Worm (Caenorhabditis elegans) whole organism, young adult: Measurements from ENCODE around the gene lex-1.

Experiments used
- B0019.2 ChIP-seq: fragments of 200-800 bp; sonication (Bioruptor generic); conservative IDR thresholded peaks from 2 replicates; pipeline ENCODE4 v1.3.6; 2022; ENCODE audit warnings: missing genetic modification reagents, missing genetic modification characterization, missing compliant biosample characterization
- B0035.1 ChIP-seq: sonication (generic microtip); optimal IDR thresholded peaks from 2 replicates; lab custom pipeline; 2016; ENCODE audit warnings: missing genetic modification characterization, mild to moderate bottlenecking, missing compliant biosample characterization, missing genotype, missing genetic modification reagents
- D2030.7 ChIP-seq: fragments of 200-800 bp; sonication (Bioruptor generic); IDR thresholded peaks from 2 replicates; pipeline ENCODE4 v1.3.6; 2022; ENCODE audit warnings: missing genetic modification reagents, missing genetic modification characterization, missing compliant biosample characterization
- F10E7.11 ChIP-seq: sonication (generic microtip); optimal IDR thresholded peaks from 2 replicates; lab custom pipeline; 2017; ENCODE audit warnings: mild to moderate bottlenecking, missing genetic modification characterization, moderate library complexity, missing compliant biosample characterization
- F22D6.2 ChIP-seq: sonication (generic microtip); optimal IDR thresholded peaks from 2 replicates; lab custom pipeline; 2016; ENCODE audit warnings: mild to moderate bottlenecking, missing genetic modification characterization, missing compliant biosample characterization
- F33H1.4 ChIP-seq: fragments of 200-800 bp; sonication (Bioruptor generic); IDR thresholded peaks from 2 replicates; pipeline ENCODE4 v1.3.6; 2022; ENCODE audit warnings: missing genetic modification reagents, missing genetic modification characterization, missing compliant biosample characterization
- K12H6.12 ChIP-seq: fragments of 200-800 bp; sonication (Bioruptor generic); optimal IDR thresholded peaks from 2 replicates; lab custom pipeline; 2018; ENCODE audit warnings: mild to moderate bottlenecking, missing genetic modification characterization, missing compliant biosample characterization
- T07F8.4 ChIP-seq: sonication (generic microtip); optimal IDR thresholded peaks from 2 replicates; lab custom pipeline; 2016; ENCODE audit warnings: mild to moderate bottlenecking, missing genetic modification characterization, moderate library complexity, missing compliant biosample characterization
- T26A5.8 ChIP-seq: sonication (generic microtip); optimal IDR thresholded peaks from 2 replicates; lab custom pipeline; 2016; ENCODE audit warnings: missing genetic modification characterization, missing compliant biosample characterization
- Y53G8AR.9 ChIP-seq: fragments of 200-800 bp; sonication (Bioruptor generic); conservative IDR thresholded peaks from 2 replicates; pipeline ENCODE4 v1.3.6; 2022; ENCODE audit warnings: missing genetic modification reagents, missing genetic modification characterization, missing compliant biosample characterization
- Y56A3A.18 ChIP-seq: fragments of 200-800 bp; sonication (Bioruptor generic); IDR thresholded peaks from 2 replicates; pipeline ENCODE4 v1.3.6; 2022; ENCODE audit warnings: missing genetic modification reagents, missing genetic modification characterization, missing compliant biosample characterization
- ama-1 ChIP-seq, 3 experiments: fragments of 150-350 bp in 1 of 3; sonication (generic microtip) in 2 of 3; optimal IDR thresholded peaks; 2 replicates each; lab custom pipeline; 2014 to 2018; ENCODE audit warnings: missing biosample characterization in 2 of 3, missing genetic modification characterization in 2 of 3, missing genetic modification reagents in 2 of 3
- attf-5 ChIP-seq: fragments of 200-800 bp; sonication (Bioruptor generic); optimal IDR thresholded peaks from 2 replicates; lab custom pipeline; 2018; ENCODE audit warnings: mild to moderate bottlenecking, missing genetic modification characterization, missing compliant biosample characterization
- attf-6 ChIP-seq: fragments of 200-800 bp; sonication (Bioruptor generic); IDR thresholded peaks from 2 replicates; pipeline ENCODE4 v1.3.6; 2022; ENCODE audit warnings: missing genetic modification reagents, missing genetic modification characterization, missing compliant biosample characterization
- cebp-1 ChIP-seq, 2 experiments: fragments of 200-800 bp in 1 of 2; sonication (Bioruptor generic) in 1 of 2; sonication (generic microtip) in 1 of 2; IDR thresholded peaks in 1 of 2; optimal IDR thresholded peaks in 1 of 2; 2 replicates each; pipeline versions ENCODE4 v1.3.6 to Lab custom; 2017 to 2022; ENCODE audit warnings: missing compliant biosample characterization in 2 of 2, missing genetic modification characterization in 2 of 2, mild to moderate bottlenecking in 1 of 2, missing genetic modification reagents in 1 of 2, moderate library complexity in 1 of 2
- cebp-2 ChIP-seq: fragments of 200-800 bp; sonication (Bioruptor generic); IDR thresholded peaks from 2 replicates; pipeline ENCODE4 v1.3.6; 2022; ENCODE audit warnings: missing genetic modification characterization, missing compliant biosample characterization
- die-1 ChIP-seq: sonication (generic microtip); optimal IDR thresholded peaks from 2 replicates; lab custom pipeline; 2016; ENCODE audit warnings: missing genotype, mild to moderate bottlenecking, missing genetic modification characterization, missing compliant biosample characterization
- dpff-1 ChIP-seq: sonication (generic microtip); optimal IDR thresholded peaks from 2 replicates; lab custom pipeline; 2017; ENCODE audit warnings: mild to moderate bottlenecking, missing genetic modification characterization, missing compliant biosample characterization
- ekl-4 ChIP-seq: fragments of 200-800 bp; sonication (Bioruptor generic); IDR thresholded peaks from 2 replicates; pipeline ENCODE4 v1.3.6; 2022; ENCODE audit warnings: missing genetic modification reagents, missing genetic modification characterization, missing compliant biosample characterization
- hlh-26 ChIP-seq: fragments of 200-800 bp; sonication (Bioruptor generic); conservative IDR thresholded peaks from 2 replicates; pipeline ENCODE4 v1.3.6; 2022; ENCODE audit warnings: missing genetic modification reagents, missing genetic modification characterization, missing compliant biosample characterization
- hmg-1.2 ChIP-seq: fragments of 200-800 bp; sonication (Bioruptor generic); IDR thresholded peaks from 2 replicates; pipeline ENCODE4 v1.3.6; 2022; ENCODE audit warnings: missing genetic modification reagents, missing genetic modification characterization, missing compliant biosample characterization
- let-526 ChIP-seq: fragments of 200-800 bp; sonication (Bioruptor generic); IDR thresholded peaks from 2 replicates; pipeline ENCODE4 v1.3.6; 2022; ENCODE audit warnings: missing genetic modification reagents, missing genetic modification characterization, missing compliant biosample characterization
- let-607 ChIP-seq, 2 experiments: fragments of 200-800 bp in 1 of 2; sonication (Bioruptor generic) in 1 of 2; sonication (generic microtip) in 1 of 2; optimal IDR thresholded peaks; 2 replicates each; lab custom pipeline; 2016 to 2018; ENCODE audit warnings: mild to moderate bottlenecking in 2 of 2, missing compliant biosample characterization in 2 of 2, missing genetic modification characterization in 2 of 2, moderate library complexity in 2 of 2, missing genotype in 1 of 2
- lin-35 ChIP-seq, 3 experiments: fragments of 150-350 bp in 2 of 3; sonication (generic microtip) in 1 of 3; optimal IDR thresholded peaks; 2 replicates each; lab custom pipeline; 2014 to 2018; ENCODE audit warnings: missing biosample characterization in 3 of 3, missing genetic modification characterization in 3 of 3, missing genetic modification reagents in 3 of 3
- lin-54 ChIP-seq: fragments of 200-800 bp; sonication (Bioruptor generic); optimal IDR thresholded peaks from 2 replicates; lab custom pipeline; 2018; ENCODE audit warnings: mild to moderate bottlenecking, missing genetic modification characterization, missing compliant biosample characterization
- madf-3 ChIP-seq: fragments of 200-800 bp; sonication (Bioruptor generic); IDR thresholded peaks from 2 replicates; pipeline ENCODE4 v1.3.6; 2022; ENCODE audit warnings: missing genetic modification reagents, missing genetic modification characterization, missing compliant biosample characterization
- madf-6 ChIP-seq: fragments of 200-800 bp; sonication (Bioruptor generic); IDR thresholded peaks from 2 replicates; pipeline ENCODE4 v1.3.6; 2022; ENCODE audit warnings: missing genetic modification reagents, missing genetic modification characterization, missing compliant biosample characterization
- madf-8 ChIP-seq: fragments of 200-800 bp; sonication (Bioruptor generic); conservative IDR thresholded peaks from 2 replicates; pipeline ENCODE4 v1.3.6; 2022; ENCODE audit warnings: missing genetic modification reagents, missing genetic modification characterization, missing compliant biosample characterization
- mcd-1 ChIP-seq: fragments of 200-800 bp; sonication (Bioruptor generic); IDR thresholded peaks from 2 replicates; pipeline ENCODE4 v1.3.6; 2022; ENCODE audit warnings: missing genetic modification reagents, missing genetic modification characterization, missing compliant biosample characterization
- nfya-1 ChIP-seq: sonication (generic microtip); optimal IDR thresholded peaks from 2 replicates; lab custom pipeline; 2017; ENCODE audit warnings: antibody characterized with exemption, missing compliant biosample characterization, missing genetic modification characterization, borderline replicate concordance; ENCODE audit not compliant: insufficient read depth
- nfya-2 ChIP-seq: fragments of 200-800 bp; sonication (Bioruptor generic); IDR thresholded peaks from 2 replicates; pipeline ENCODE4 v1.3.6; 2022; ENCODE audit warnings: missing genetic modification reagents, missing genetic modification characterization, missing compliant biosample characterization
- nfyb-1 ChIP-seq: fragments of 200-800 bp; sonication (Bioruptor generic); IDR thresholded peaks from 2 replicates; pipeline ENCODE4 v1.3.6; 2022; ENCODE audit warnings: missing genetic modification reagents, missing genetic modification characterization, missing compliant biosample characterization
- nhr-179 ChIP-seq: sonication (generic microtip); optimal IDR thresholded peaks from 2 replicates; lab custom pipeline; 2016; ENCODE audit warnings: mild to moderate bottlenecking, missing genetic modification characterization, missing compliant biosample characterization
- nhr-80 ChIP-seq: sonication (generic microtip); optimal IDR thresholded peaks from 2 replicates; lab custom pipeline; 2016; ENCODE audit warnings: missing genetic modification characterization, missing compliant biosample characterization
- rec-8 ChIP-seq, 2 experiments: sonication (generic microtip); optimal IDR thresholded peaks; 2 replicates each; lab custom pipeline; 2016; ENCODE audit warnings: mild to moderate bottlenecking in 2 of 2, missing genetic modification characterization in 2 of 2, missing genetic modification reagents in 2 of 2, missing genotype in 2 of 2, missing biosample characterization in 1 of 2, missing compliant biosample characterization in 1 of 2, moderate library complexity in 1 of 2
- snpc-1.3 ChIP-seq: sonication (generic microtip); optimal IDR thresholded peaks from 2 replicates; lab custom pipeline; 2017; ENCODE audit warnings: missing genetic modification characterization, mild to moderate bottlenecking, missing compliant biosample characterization, antibody characterized with exemption, moderate library complexity, missing genotype, missing genetic modification reagents; ENCODE audit not compliant: insufficient read depth
- unc-62 ChIP-seq: fragments of 150-350 bp; optimal IDR thresholded peaks from 2 replicates; lab custom pipeline; 2014; ENCODE audit warnings: missing biosample characterization, missing genetic modification reagents, missing genetic modification characterization
- ztf-22 ChIP-seq: fragments of 200-800 bp; sonication (Bioruptor generic); optimal IDR thresholded peaks from 2 replicates; lab custom pipeline; 2018; ENCODE audit warnings: mild to moderate bottlenecking, missing genetic modification characterization, moderate library complexity, missing compliant biosample characterization
- ztf-26 ChIP-seq: sonication (generic microtip); optimal IDR thresholded peaks from 2 replicates; lab custom pipeline; 2017; ENCODE audit warnings: missing genetic modification characterization, missing compliant biosample characterization
- ztf-28 ChIP-seq: fragments of 200-800 bp; sonication (Bioruptor generic); IDR thresholded peaks from 2 replicates; pipeline ENCODE4 v1.3.6; 2022; ENCODE audit warnings: missing genetic modification reagents, missing genetic modification characterization, missing compliant biosample characterization

Gene lex-1

ce11 chrIV:12121076-12121475 lies 41.8 kb downstream of the lex-1 start, which contains the start of the genes ddb-1 and M18.6 (continued):
- TF ChIP-seq rec-8 (tag; optimal IDR thresholded peaks at IDR 0.05; lab: Kevin White, UChicago) (no peak), madf-3 (GFP tag; lab: Robert Waterston, UW) (peak; percentile 67; the same call in 1 of the 2 replicates), Y56A3A.18 (GFP tag; lab: Robert Waterston, UW) (no peak), lin-54 (GFP tag; lab: Kevin White, UChicago) (peak; percentile 15), madf-6 (GFP tag; lab: Robert Waterston, UW) (peak; percentile 57; the same call in 1 of the 2 replicates), K12H6.12 (no peak), hmg-1.2 (GFP tag; lab: Robert Waterston, UW) (peak; percentile 59; the same call in 1 of the 2 replicates), die-1 (tag; lab: Kevin White, UChicago) (no peak), attf-5 (peak; percentile 43), lin-35 (GFP tag; optimal IDR thresholded peaks at IDR 0.05; lab: Kevin White, UChicago) (peak in 1 of 3 experiments; percentile 28), mcd-1 (peak; percentile 72), snpc-1.3 (tag; lab: Kevin White, UChicago) (no peak), unc-62 (no peak), nfya-1 (no peak), nfyb-1 (GFP tag; lab: Robert Waterston, UW) (no peak), nhr-179 (tag; lab: Kevin White, UChicago) (no peak), F33H1.4 (GFP tag; lab: Robert Waterston, UW) (peak; percentile 47; the same call in 1 of the 2 replicates), F10E7.11 (tag; lab: Kevin White, UChicago) (no peak), madf-8 (GFP tag; lab: Robert Waterston, UW) (peak; percentile 42; the same call in 1 of the 2 replicates), D2030.7 (GFP tag; lab: Robert Waterston, UW) (0 out of 2 replicates have a peak, but pooled peaks have one; percentile 34), F22D6.2 (no peak)

- TF ChIP-seq ztf-26, result no peak
- TF ChIP-seq nfya-1, result no peak
- peak; percentile 89 for TF ChIP-seq madf-3 (GFP tag; lab: Robert Waterston, UW)
- no peak for TF ChIP-seq ama-1 (optimal IDR thresholded peaks at IDR 0.05; lab: Kevin White, UChicago)
- peak in 1 of 2 experiments; percentile 15 for TF ChIP-seq ama-1 (GFP tag; optimal IDR thresholded peaks at IDR 0.05; lab: Kevin White, UChicago)
- TF ChIP-seq T07F8.4 (tag; lab: Kevin White, UChicago), result no peak
- no peak for TF ChIP-seq cebp-1 (GFP tag; IDR thresholded peaks at IDR 0.05; lab: Robert Waterston, UW)
- peak; percentile 8 for TF ChIP-seq cebp-1 (tag; optimal IDR thresholded peaks at IDR 0.05; lab: Kevin White, UChicago)
- TF ChIP-seq nhr-80 (tag; lab: Kevin White, UChicago), result peak; percentile 6
- no peak for TF ChIP-seq ztf-22 (GFP tag; lab: Kevin White, UChicago)
Measured at ce11 chrIV:12122874-12123664, 43.8 kb downstream of the lex-1 start, which contains the start of gene aly-3. Gene aly-3, plus strand, starts transcription at chrIV:12123282.

- TF ChIP-seq unc-62, result no peak
- peak; percentile 19; the same call in 1 of the 2 replicates for TF ChIP-seq madf-6 (GFP tag; lab: Robert Waterston, UW)
- TF ChIP-seq ekl-4 (GFP tag; lab: Robert Waterston, UW), result 0 out of 2 replicates have a peak, but pooled peaks have one; percentile 27
- TF ChIP-seq Y53G8AR.9 (GFP tag; lab: Robert Waterston, UW), result 0 out of 2 replicates have a peak, but pooled peaks have one; percentile 18
- no peak for TF ChIP-seq madf-8 (GFP tag; lab: Robert Waterston, UW)
- 0 out of 2 replicates have a peak, but pooled peaks have one; percentile 43 for TF ChIP-seq attf-6
- TF ChIP-seq T26A5.8 (tag; lab: Kevin White, UChicago), result no peak
- TF ChIP-seq dpff-1 (tag; lab: Kevin White, UChicago), result no peak
- no peak for TF ChIP-seq let-607 (tag; optimal IDR thresholded peaks at IDR 0.05; lab: Kevin White, UChicago)
- no peak for TF ChIP-seq ztf-28 (GFP tag; lab: Robert Waterston, UW)
- TF ChIP-seq cebp-2 (GFP tag; lab: Robert Waterston, UW), result no peak
- no peak for TF ChIP-seq B0019.2 (GFP tag; lab: Robert Waterston, UW)
- TF ChIP-seq B0035.1 (tag; lab: Kevin White, UChicago), result no peak
- no peak for TF ChIP-seq let-526 (GFP tag; lab: Robert Waterston, UW)
- no peak for TF ChIP-seq lin-54 (GFP tag; lab: Kevin White, UChicago)
- TF ChIP-seq nfya-2, result no peak
- TF ChIP-seq die-1 (tag; lab: Kevin White, UChicago), result no peak
- no peak for TF ChIP-seq hlh-26 (GFP tag; lab: Robert Waterston, UW)
Measured at ce11 chrIV:12124314-12125084, 45.2 kb downstream of the lex-1 start, which contains the start of gene dhhc-6. Gene dhhc-6, plus strand, starts transcription at chrIV:12124952.
